Worm (Caenorhabditis elegans) whole organism, young adult: ENCODE measurements around the gene rab-21.
A peak's percentile ranks its signal among the peaks of the same experiment; 100 is the strongest.

Experiments used
- B0019.2 ChIP-seq: fragments of 200-800 bp; sonication (Bioruptor generic); conservative IDR thresholded peaks from 2 replicates; pipeline ENCODE4 v1.3.6; 2022; ENCODE audit warnings: missing genetic modification reagents, missing genetic modification characterization, missing compliant biosample characterization
- B0336.3 ChIP-seq: fragments of 200-800 bp; sonication (Bioruptor generic); IDR thresholded peaks from 2 replicates; pipeline ENCODE4 v1.3.6; 2022; ENCODE audit warnings: missing genetic modification characterization, missing compliant biosample characterization
- C17E4.6 ChIP-seq: fragments of 200-800 bp; sonication (Bioruptor generic); IDR thresholded peaks from 2 replicates; pipeline ENCODE4 v1.3.6; 2022; ENCODE audit warnings: missing genetic modification reagents, missing genetic modification characterization, missing compliant biosample characterization
- F33H1.4 ChIP-seq: fragments of 200-800 bp; sonication (Bioruptor generic); IDR thresholded peaks from 2 replicates; pipeline ENCODE4 v1.3.6; 2022; ENCODE audit warnings: missing genetic modification reagents, missing genetic modification characterization, missing compliant biosample characterization
- F49E8.2 ChIP-seq: sonication (generic microtip); optimal IDR thresholded peaks from 3 replicates; lab custom pipeline; 2017; ENCODE audit warnings: missing genetic modification characterization, mild to moderate bottlenecking, missing compliant biosample characterization, antibody characterized with exemption, moderate library complexity; ENCODE audit not compliant: insufficient read depth
- Y53G8AR.9 ChIP-seq: fragments of 200-800 bp; sonication (Bioruptor generic); conservative IDR thresholded peaks from 2 replicates; pipeline ENCODE4 v1.3.6; 2022; ENCODE audit warnings: missing genetic modification reagents, missing genetic modification characterization, missing compliant biosample characterization
- Y67H2A.10 ChIP-seq: fragments of 200-800 bp; sonication (Bioruptor generic); conservative IDR thresholded peaks from 2 replicates; pipeline ENCODE4 v1.3.6; 2022; ENCODE audit warnings: missing genetic modification reagents, missing genetic modification characterization, missing compliant biosample characterization
- athp-1 ChIP-seq: sonication (generic microtip); optimal IDR thresholded peaks from 2 replicates; lab custom pipeline; 2017; ENCODE audit warnings: mild to moderate bottlenecking, missing genetic modification characterization, missing compliant biosample characterization
- attf-5 ChIP-seq: fragments of 200-800 bp; sonication (Bioruptor generic); optimal IDR thresholded peaks from 2 replicates; lab custom pipeline; 2018; ENCODE audit warnings: mild to moderate bottlenecking, missing genetic modification characterization, missing compliant biosample characterization
- cebp-1 ChIP-seq, 2 experiments: fragments of 200-800 bp in 1 of 2; sonication (Bioruptor generic) in 1 of 2; sonication (generic microtip) in 1 of 2; IDR thresholded peaks in 1 of 2; optimal IDR thresholded peaks in 1 of 2; 2 replicates each; pipeline versions ENCODE4 v1.3.6 to Lab custom; 2017 to 2022; ENCODE audit warnings: missing compliant biosample characterization in 2 of 2, missing genetic modification characterization in 2 of 2, mild to moderate bottlenecking in 1 of 2, missing genetic modification reagents in 1 of 2, moderate library complexity in 1 of 2
- ceh-91 ChIP-seq: fragments of 200-800 bp; sonication (Bioruptor generic); IDR thresholded peaks from 2 replicates; pipeline ENCODE4 v1.3.6; 2022; ENCODE audit warnings: missing genetic modification reagents, missing genetic modification characterization, missing compliant biosample characterization
- die-1 ChIP-seq: sonication (generic microtip); optimal IDR thresholded peaks from 2 replicates; lab custom pipeline; 2016; ENCODE audit warnings: missing genotype, mild to moderate bottlenecking, missing genetic modification characterization, missing compliant biosample characterization
- dpl-1 ChIP-seq: fragments of 150-350 bp; optimal IDR thresholded peaks from 2 replicates; lab custom pipeline; 2014; ENCODE audit warnings: missing biosample characterization, missing genetic modification reagents, missing genetic modification characterization
- efl-1 ChIP-seq: fragments of 150-350 bp; optimal IDR thresholded peaks from 2 replicates; lab custom pipeline; 2014; ENCODE audit warnings: missing biosample characterization, missing genetic modification reagents, missing genetic modification characterization
- egl-18 ChIP-seq: fragments of 200-800 bp; sonication (Bioruptor generic); IDR thresholded peaks from 2 replicates; pipeline ENCODE4 v1.3.6; 2022; ENCODE audit warnings: missing genetic modification reagents, missing genetic modification characterization, missing compliant biosample characterization
- egl-44 ChIP-seq: fragments of 200-800 bp; sonication (Bioruptor generic); IDR thresholded peaks from 2 replicates; pipeline ENCODE4 v1.3.6; 2022; ENCODE audit warnings: missing genetic modification reagents, missing genetic modification characterization, missing compliant biosample characterization
- hlh-12 ChIP-seq: sonication (generic microtip); optimal IDR thresholded peaks from 2 replicates; lab custom pipeline; 2016; ENCODE audit warnings: missing genetic modification characterization, missing compliant biosample characterization
- hmg-1.2 ChIP-seq: fragments of 200-800 bp; sonication (Bioruptor generic); IDR thresholded peaks from 2 replicates; pipeline ENCODE4 v1.3.6; 2022; ENCODE audit warnings: missing genetic modification reagents, missing genetic modification characterization, missing compliant biosample characterization
- hmg-20 ChIP-seq: fragments of 200-800 bp; sonication (Bioruptor generic); IDR thresholded peaks from 2 replicates; pipeline ENCODE4 v1.3.6; 2022; ENCODE audit warnings: missing genetic modification reagents, missing genetic modification characterization, missing compliant biosample characterization
- lin-35 ChIP-seq, 3 experiments: fragments of 150-350 bp in 2 of 3; sonication (generic microtip) in 1 of 3; optimal IDR thresholded peaks; 2 replicates each; lab custom pipeline; 2014 to 2018; ENCODE audit warnings: missing biosample characterization in 3 of 3, missing genetic modification characterization in 3 of 3, missing genetic modification reagents in 3 of 3
- lsl-1 ChIP-seq: fragments of 200-800 bp; sonication (Bioruptor generic); optimal IDR thresholded peaks from 2 replicates; lab custom pipeline; 2018; ENCODE audit warnings: mild to moderate bottlenecking, missing genetic modification characterization, moderate library complexity, missing compliant biosample characterization
- madf-8 ChIP-seq: fragments of 200-800 bp; sonication (Bioruptor generic); conservative IDR thresholded peaks from 2 replicates; pipeline ENCODE4 v1.3.6; 2022; ENCODE audit warnings: missing genetic modification reagents, missing genetic modification characterization, missing compliant biosample characterization
- mcd-1 ChIP-seq: fragments of 200-800 bp; sonication (Bioruptor generic); IDR thresholded peaks from 2 replicates; pipeline ENCODE4 v1.3.6; 2022; ENCODE audit warnings: missing genetic modification reagents, missing genetic modification characterization, missing compliant biosample characterization
- mel-28 ChIP-seq: sonication (generic microtip); optimal IDR thresholded peaks from 2 replicates; lab custom pipeline; 2016; ENCODE audit warnings: borderline replicate concordance, mild to moderate bottlenecking, missing genetic modification characterization, missing compliant biosample characterization
- mes-4 ChIP-seq: sonication (generic microtip); optimal IDR thresholded peaks from 2 replicates; lab custom pipeline; 2016; ENCODE audit warnings: missing genotype, missing genetic modification characterization, missing compliant biosample characterization
- nhr-80 ChIP-seq: sonication (generic microtip); optimal IDR thresholded peaks from 2 replicates; lab custom pipeline; 2016; ENCODE audit warnings: missing genetic modification characterization, missing compliant biosample characterization
- rcor-1 ChIP-seq: fragments of 200-800 bp; sonication (Bioruptor generic); IDR thresholded peaks from 2 replicates; pipeline ENCODE4 v1.3.6; 2022; ENCODE audit warnings: missing genetic modification reagents, missing genetic modification characterization, missing compliant biosample characterization
- snpc-1.1 ChIP-seq: sonication (generic microtip); optimal IDR thresholded peaks from 2 replicates; lab custom pipeline; 2017; ENCODE audit warnings: missing genetic modification characterization, mild to moderate bottlenecking, missing compliant biosample characterization, antibody characterized with exemption, moderate library complexity, missing genotype, missing genetic modification reagents; ENCODE audit not compliant: insufficient read depth
- snpc-1.3 ChIP-seq: sonication (generic microtip); optimal IDR thresholded peaks from 2 replicates; lab custom pipeline; 2017; ENCODE audit warnings: missing genetic modification characterization, mild to moderate bottlenecking, missing compliant biosample characterization, antibody characterized with exemption, moderate library complexity, missing genotype, missing genetic modification reagents; ENCODE audit not compliant: insufficient read depth
- somi-1 ChIP-seq: fragments of 200-800 bp; sonication (Bioruptor generic); optimal IDR thresholded peaks from 2 replicates; lab custom pipeline; 2018; ENCODE audit warnings: mild to moderate bottlenecking, missing genetic modification characterization, missing compliant biosample characterization
- tbp1 ChIP-seq: fragments of 200-800 bp; sonication (Bioruptor generic); optimal IDR thresholded peaks from 2 replicates; lab custom pipeline; 2018; ENCODE audit warnings: mild to moderate bottlenecking, missing genetic modification characterization, missing compliant biosample characterization
- unc-130 ChIP-seq: sonication (generic microtip); optimal IDR thresholded peaks from 2 replicates; lab custom pipeline; 2016; ENCODE audit warnings: missing genetic modification reagents, missing genetic modification characterization, missing compliant biosample characterization
- zfh-2 ChIP-seq: fragments of 200-800 bp; sonication (Bioruptor generic); conservative IDR thresholded peaks from 2 replicates; pipeline ENCODE4 v1.3.6; 2022; ENCODE audit warnings: missing genetic modification reagents, missing genetic modification characterization, missing compliant biosample characterization

rab-21 gene

DNA sequence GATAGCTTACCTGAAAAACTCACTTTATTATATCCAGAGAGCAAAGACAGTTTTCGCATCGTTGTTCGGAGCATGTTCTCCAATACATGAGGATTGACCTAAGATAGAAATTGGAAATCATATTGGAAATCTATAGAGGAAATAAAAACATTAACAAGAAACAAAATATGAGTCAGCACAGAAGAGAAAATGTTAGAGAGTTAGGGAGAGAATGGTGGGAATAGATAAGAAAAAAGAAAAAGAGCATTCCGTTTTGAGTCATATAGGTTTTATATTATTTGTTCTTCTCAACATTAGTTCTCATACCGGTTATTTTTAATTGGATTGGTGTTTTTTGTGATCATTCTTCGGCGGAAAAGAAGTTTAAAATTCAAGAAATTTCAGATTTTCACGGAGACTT is 30.0 kb downstream of the rab-21 start, which contains the start of gene hgap-2:
Gene hgap-2 (minus strand): TSS at position 101 of the 400 bp plus-strand sequence.
- TF ChIP-seq F49E8.2 (tag; lab: Kevin White, UChicago) (no peak), somi-1 (no peak), cebp-1 (GFP tag; IDR thresholded peaks at IDR 0.05; lab: Robert Waterston, UW) (no peak), cebp-1 (tag; optimal IDR thresholded peaks at IDR 0.05; lab: Kevin White, UChicago) (no peak), egl-44 (no peak), mel-28 (tag; lab: Kevin White, UChicago) (no peak), egl-18 (GFP tag; lab: Robert Waterston, UW) (no peak), tbp1 (no peak), mes-4 (no peak), Y67H2A.10 (GFP tag; lab: Robert Waterston, UW) (no peak), hmg-20 (GFP tag; lab: Robert Waterston, UW) (no peak), unc-130 (GFP tag; lab: Kevin White, UChicago) (no peak), madf-8 (GFP tag; lab: Robert Waterston, UW) (no peak), nhr-80 (tag; lab: Kevin White, UChicago) (no peak), Y53G8AR.9 (GFP tag; lab: Robert Waterston, UW) (no peak), mcd-1 (GFP tag; lab: Robert Waterston, UW) (no peak), ceh-91 (GFP tag; lab: Robert Waterston, UW) (no peak), hmg-1.2 (GFP tag; lab: Robert Waterston, UW) (no peak)

DNA sequence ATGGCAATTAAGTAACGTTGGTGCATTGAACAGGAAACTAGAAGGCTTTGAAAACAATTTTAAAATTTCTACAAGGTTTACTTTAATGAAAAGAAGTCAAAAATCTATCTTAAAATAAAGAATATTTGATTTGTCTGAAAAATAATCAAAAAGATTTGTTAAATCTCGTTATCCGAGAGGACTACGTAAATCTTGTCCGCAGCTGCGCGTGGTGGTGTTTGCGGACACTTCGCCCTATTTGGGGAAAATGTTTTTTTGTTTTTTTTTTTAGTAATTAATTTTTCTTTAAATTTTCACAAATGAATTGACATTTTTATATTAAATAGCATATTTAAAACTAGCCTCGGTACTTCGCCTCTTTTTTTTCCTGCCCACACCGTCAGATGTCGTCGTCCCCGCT is 30.9 kb downstream of the rab-21 start:
- peak; percentile 19 for TF ChIP-seq snpc-1.1
- TF ChIP-seq B0019.2 (GFP tag; lab: Robert Waterston, UW), result no peak
- TF ChIP-seq C17E4.6, result 0 out of 2 replicates have a peak, but pooled peaks have one; percentile 36
- peak; percentile 34 for TF ChIP-seq dpl-1
- TF ChIP-seq madf-8 (GFP tag; lab: Robert Waterston, UW), result peak; percentile 44; the same call in 1 of the 2 replicates
- no peak for TF ChIP-seq hlh-12 (tag; lab: Kevin White, UChicago)
- no peak for TF ChIP-seq egl-44
- TF ChIP-seq lin-35 (GFP tag; optimal IDR thresholded peaks at IDR 0.05; lab: Kevin White, UChicago), result peak in 1 of 3 experiments; percentile 57
- peak; percentile 6 for TF ChIP-seq efl-1 (GFP tag; lab: Kevin White, UChicago)
- peak; percentile 61 for TF ChIP-seq F33H1.4 (GFP tag; lab: Robert Waterston, UW)
- TF ChIP-seq hmg-1.2 (GFP tag; lab: Robert Waterston, UW), result 0 out of 2 replicates have a peak, but pooled peaks have one; percentile 25
- TF ChIP-seq zfh-2 (GFP tag; lab: Robert Waterston, UW), result no peak
- TF ChIP-seq athp-1 (tag; lab: Kevin White, UChicago), result peak; percentile 99
- TF ChIP-seq lsl-1 (GFP tag; lab: Kevin White, UChicago), result peak; percentile 52
- TF ChIP-seq snpc-1.3, result peak; percentile 31
- 0 out of 2 replicates have a peak, but pooled peaks have one; percentile 34 for TF ChIP-seq rcor-1
- TF ChIP-seq B0336.3 (GFP tag; lab: Robert Waterston, UW), result no peak

DNA sequence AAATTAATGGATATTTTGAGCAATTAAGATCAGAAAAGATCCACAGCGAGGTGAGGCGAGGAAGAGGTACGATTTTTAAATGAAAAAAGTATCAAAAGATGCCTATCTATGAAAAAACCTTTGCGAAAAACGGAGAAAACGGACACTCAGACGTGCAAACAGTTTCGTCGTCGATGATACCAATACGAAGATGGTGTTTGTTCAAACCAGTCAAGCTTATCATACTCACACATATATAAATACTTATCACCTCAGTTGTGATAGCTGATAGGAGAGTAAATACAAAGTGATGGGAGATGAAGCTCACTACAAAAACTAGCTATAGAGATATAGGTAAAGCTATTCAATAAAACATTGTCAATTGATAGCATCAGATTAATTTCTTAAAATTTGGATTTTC is 35.0 kb downstream of the rab-21 start:
- TF ChIP-seq attf-5 (GFP tag; lab: Kevin White, UChicago) (no peak), nhr-80 (tag; lab: Kevin White, UChicago) (peak; percentile 8)

DNA sequence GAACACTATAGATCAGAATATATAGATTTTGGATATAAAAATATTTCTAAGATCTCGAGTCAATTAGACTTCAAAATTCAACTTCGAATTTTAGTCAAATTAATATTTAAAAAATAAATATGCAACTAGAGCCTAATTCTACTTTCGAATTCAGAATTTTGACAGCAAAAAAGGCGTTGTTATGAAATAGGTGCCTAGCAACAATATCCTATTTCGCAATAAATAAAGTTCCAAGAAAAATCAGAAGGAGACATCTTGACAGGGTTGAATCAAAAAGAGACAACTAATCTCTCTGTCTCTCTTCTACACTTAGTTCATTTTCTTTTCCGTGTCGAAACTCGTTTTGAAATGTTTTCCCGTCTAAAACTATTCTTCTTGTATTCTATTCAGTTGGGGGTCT is 39.4 kb downstream of the rab-21 start:
- TF ChIP-seq cebp-1 (GFP tag; IDR thresholded peaks at IDR 0.05; lab: Robert Waterston, UW), result peak; percentile 61; the same call in 1 of the 2 replicates
- TF ChIP-seq cebp-1 (tag; optimal IDR thresholded peaks at IDR 0.05; lab: Kevin White, UChicago), result peak; percentile 96
- TF ChIP-seq die-1 (tag; lab: Kevin White, UChicago), result no peak
